Fruit fly (Drosophila melanogaster) whole organism, embryonic: ENCODE data around the gene nAChRalpha6.

Source experiments
- Aef1 ChIP-seq: fragments of 200-800 bp; sonication (Bioruptor generic); IDR thresholded peaks from 3 replicates; pipeline ENCODE4 v1.3.6; 2022; ENCODE audit warnings: missing biosample characterization, missing genetic modification characterization
- Awh ChIP-seq: fragments of 200-800 bp; sonication (Bioruptor generic); IDR thresholded peaks from 2 replicates; pipeline ENCODE4, ENCODE4 v1.3.6; 2022; ENCODE audit warnings: missing biosample characterization, missing genetic modification characterization
- B-H2 ChIP-seq: fragments of 200-800 bp; sonication (Bioruptor generic); optimal IDR thresholded peaks from 2 replicates; lab custom pipeline; 2018; ENCODE audit warnings: missing biosample characterization, mild to moderate bottlenecking, missing genetic modification characterization
- BEAF-32 ChIP-seq: fragments of 200-800 bp; sonication (Bioruptor generic); optimal IDR thresholded peaks from 3 replicates; lab custom pipeline; 2017; ENCODE audit warnings: missing biosample characterization, missing genetic modification characterization, mild to moderate bottlenecking, moderate library complexity, missing genetic modification reagents
- C15 ChIP-seq: fragments of 200-800 bp; sonication (Bioruptor generic); IDR thresholded peaks from 3 replicates; pipeline ENCODE4 v1.3.6; 2022; ENCODE audit warnings: missing biosample characterization, missing genetic modification characterization
- CG10366 ChIP-seq: fragments of 200-800 bp; sonication (Bioruptor generic); IDR thresholded peaks from 2 replicates; pipeline ENCODE4 v1.3.6; 2022; ENCODE audit warnings: missing biosample characterization, missing genetic modification characterization
- CG10654 ChIP-seq: fragments of 200-800 bp; sonication (Bioruptor generic); optimal IDR thresholded peaks from 2 replicates; lab custom pipeline; 2016; ENCODE audit warnings: missing biosample characterization, missing genetic modification characterization
- CG11456 ChIP-seq: fragments of 200-800 bp; sonication (Bioruptor generic); IDR thresholded peaks from 3 replicates; pipeline ENCODE4 v1.3.6; 2022; ENCODE audit warnings: missing biosample characterization, missing genetic modification characterization
- CG12219 ChIP-seq: fragments of 200-800 bp; sonication (Bioruptor generic); optimal IDR thresholded peaks from 3 replicates; lab custom pipeline; 2018; ENCODE audit warnings: missing biosample characterization, mild to moderate bottlenecking, missing genetic modification characterization
- CG13424 ChIP-seq: fragments of 200-800 bp; sonication (Bioruptor generic); optimal IDR thresholded peaks from 2 replicates; lab custom pipeline; 2019; ENCODE audit warnings: missing biosample characterization, mild to moderate bottlenecking, missing genetic modification characterization, moderate library complexity
- CG14050 ChIP-seq: fragments of 200-800 bp; sonication (Bioruptor generic); IDR thresholded peaks from 3 replicates; pipeline ENCODE4 v1.3.6; 2022; ENCODE audit warnings: missing biosample characterization, missing genetic modification characterization
- CG16779 ChIP-seq: fragments of 200-800 bp; sonication (Bioruptor generic); IDR thresholded peaks from 2 replicates; pipeline ENCODE4 v1.3.6; 2022; ENCODE audit warnings: missing biosample characterization, missing genetic modification characterization
- CG17802 ChIP-seq: fragments of 200-800 bp; sonication (Bioruptor generic); optimal IDR thresholded peaks from 2 replicates; lab custom pipeline; 2018; ENCODE audit warnings: missing biosample characterization, mild to moderate bottlenecking, missing genetic modification characterization, moderate library complexity
- CG1792 ChIP-seq: fragments of 200-800 bp; sonication (Bioruptor generic); optimal IDR thresholded peaks from 2 replicates; lab custom pipeline; 2016; ENCODE audit warnings: missing biosample characterization, missing genetic modification characterization
- CG30431 ChIP-seq: fragments of 200-800 bp; sonication (Bioruptor generic); optimal IDR thresholded peaks from 2 replicates; lab custom pipeline; 2017; ENCODE audit warnings: missing biosample characterization, missing genetic modification characterization
- CG4282 ChIP-seq: fragments of 200-800 bp; sonication (Bioruptor generic); optimal IDR thresholded peaks from 2 replicates; lab custom pipeline; 2016; ENCODE audit warnings: missing biosample characterization, missing genetic modification characterization
- CG43689 ChIP-seq: fragments of 200-800 bp; sonication (Bioruptor generic); IDR thresholded peaks from 2 replicates; pipeline ENCODE4 v1.3.6; 2022; ENCODE audit warnings: missing biosample characterization, missing genetic modification characterization
- CG4424 ChIP-seq: fragments of 200-800 bp; sonication (Bioruptor generic); optimal IDR thresholded peaks from 3 replicates; lab custom pipeline; 2016; ENCODE audit warnings: missing biosample characterization, missing genetic modification characterization
- CG6272 ChIP-seq: fragments of 200-800 bp; sonication (Bioruptor generic); IDR thresholded peaks from 2 replicates; pipeline ENCODE4 v1.3.6; 2022; ENCODE audit warnings: missing biosample characterization, missing genetic modification characterization
- CG6654 ChIP-seq: fragments of 200-800 bp; sonication (Bioruptor generic); optimal IDR thresholded peaks from 2 replicates; lab custom pipeline; 2017; ENCODE audit warnings: missing biosample characterization, mild to moderate bottlenecking, missing genetic modification characterization
- CG7372 ChIP-seq: fragments of 200-800 bp; sonication (Bioruptor generic); IDR thresholded peaks from 2 replicates; pipeline ENCODE4 v1.3.6; 2022; ENCODE audit warnings: missing biosample characterization, missing genetic modification characterization
- CG7556 ChIP-seq: fragments of 200-800 bp; sonication (Bioruptor generic); optimal IDR thresholded peaks from 2 replicates; lab custom pipeline; 2017; ENCODE audit warnings: missing biosample characterization, mild to moderate bottlenecking, missing genetic modification characterization
- CG8089 ChIP-seq: fragments of 200-800 bp; sonication (Bioruptor generic); optimal IDR thresholded peaks from 3 replicates; lab custom pipeline; 2016; ENCODE audit warnings: missing biosample characterization, missing genetic modification characterization
- CTCF ChIP-seq: fragments of 200-800 bp; sonication (Bioruptor generic); optimal IDR thresholded peaks from 2 replicates; lab custom pipeline; 2017; ENCODE audit warnings: missing biosample characterization, mild to moderate bottlenecking, missing genetic modification characterization, moderate library complexity
- Dbx ChIP-seq: fragments of 200-800 bp; sonication (Bioruptor generic); IDR thresholded peaks from 3 replicates; pipeline ENCODE4 v1.3.6; 2022; ENCODE audit warnings: missing biosample characterization, missing genetic modification characterization
- E2f1 ChIP-seq: fragments of 200-800 bp; sonication (Bioruptor generic); IDR thresholded peaks from 2 replicates; pipeline ENCODE4 v1.3.6; 2022; ENCODE audit warnings: missing biosample characterization, missing genetic modification characterization
- Fer2 ChIP-seq: fragments of 200-800 bp; sonication (Bioruptor generic); optimal IDR thresholded peaks from 2 replicates; lab custom pipeline; 2018; ENCODE audit warnings: missing biosample characterization, mild to moderate bottlenecking, missing genetic modification characterization, moderate library complexity
- HLH54F ChIP-seq: fragments of 200-800 bp; sonication (Bioruptor generic); optimal IDR thresholded peaks from 3 replicates; lab custom pipeline; 2016; ENCODE audit warnings: missing biosample characterization, missing genetic modification characterization
- Jarid2 ChIP-seq: fragments of 200-800 bp; sonication (Bioruptor generic); optimal IDR thresholded peaks from 3 replicates; lab custom pipeline; 2017; ENCODE audit warnings: mild to moderate bottlenecking, missing biosample characterization, missing genetic modification reagents, missing genetic modification characterization
- Lpt ChIP-seq: fragments of >200 bp; optimal IDR thresholded peaks from 2 replicates; lab custom pipeline; 2018; ENCODE audit warnings: missing biosample characterization, missing genetic modification characterization
- Max ChIP-seq: fragments of 200-800 bp; sonication (Bioruptor generic); optimal IDR thresholded peaks from 2 replicates; lab custom pipeline; 2016; ENCODE audit warnings: missing biosample characterization, mild to moderate bottlenecking, missing genetic modification characterization
- Nf-YC ChIP-seq: fragments of 200-800 bp; optimal IDR thresholded peaks from 3 replicates; lab custom pipeline; 2019; ENCODE audit warnings: missing biosample characterization, mild to moderate bottlenecking, missing genetic modification characterization, moderate library complexity
- Side ChIP-seq: fragments of 200-800 bp; sonication (Bioruptor generic); optimal IDR thresholded peaks from 2 replicates; lab custom pipeline; 2016; ENCODE audit warnings: missing biosample characterization, missing genetic modification characterization
- az2 ChIP-seq: fragments of 200-800 bp; sonication (Bioruptor generic); optimal IDR thresholded peaks from 3 replicates; lab custom pipeline; 2016; ENCODE audit warnings: missing biosample characterization, missing genetic modification characterization
- cad ChIP-seq: fragments of >200 bp; optimal IDR thresholded peaks from 2 replicates; lab custom pipeline; 2017; ENCODE audit warnings: missing biosample characterization, missing genetic modification characterization
- eyg ChIP-seq: fragments of 200-800 bp; sonication (Bioruptor generic); optimal IDR thresholded peaks from 3 replicates; lab custom pipeline; 2016; ENCODE audit warnings: missing biosample characterization, missing genetic modification characterization
- fd96Cb ChIP-seq: fragments of 200-800 bp; sonication (Bioruptor generic); optimal IDR thresholded peaks from 2 replicates; lab custom pipeline; 2018; ENCODE audit warnings: missing biosample characterization, mild to moderate bottlenecking, missing genetic modification characterization, moderate library complexity
- hbn ChIP-seq: fragments of 200-800 bp; sonication (Bioruptor generic); IDR thresholded peaks from 2 replicates; pipeline ENCODE4 v1.3.6; 2022; ENCODE audit warnings: missing biosample characterization, missing genetic modification characterization; ENCODE audit not compliant: partially characterized antibody
- inv ChIP-seq: fragments of 200-800 bp; sonication (Bioruptor generic); IDR thresholded peaks from 2 replicates; pipeline ENCODE4 v1.3.6; 2022; ENCODE audit warnings: missing biosample characterization, missing genetic modification characterization; ENCODE audit not compliant: partially characterized antibody
- jumu ChIP-seq: fragments of 200-800 bp; sonication (Bioruptor generic); optimal IDR thresholded peaks from 3 replicates; lab custom pipeline; 2016; ENCODE audit warnings: missing biosample characterization, missing genetic modification characterization
- mld ChIP-seq: fragments of 200-800 bp; sonication (Bioruptor generic); IDR thresholded peaks from 3 replicates; pipeline ENCODE4 v1.3.6; 2022; ENCODE audit warnings: missing biosample characterization, missing genetic modification characterization; ENCODE audit not compliant: partially characterized antibody
- nom ChIP-seq: fragments of 200-800 bp; sonication (Bioruptor generic); optimal IDR thresholded peaks from 2 replicates; lab custom pipeline; 2017; ENCODE audit warnings: missing biosample characterization, missing genetic modification characterization, mild to moderate bottlenecking, moderate library complexity, missing genetic modification reagents
- peb ChIP-seq: fragments of 200-800 bp; sonication (Bioruptor generic); IDR thresholded peaks from 2 replicates; pipeline ENCODE4 v1.3.6; 2022; ENCODE audit warnings: missing biosample characterization, missing genetic modification characterization
- psq ChIP-seq: fragments of 200-800 bp; sonication (Bioruptor generic); optimal IDR thresholded peaks from 2 replicates; lab custom pipeline; 2017; ENCODE audit warnings: missing biosample characterization, missing genetic modification characterization
- pzg ChIP-seq: fragments of 200-800 bp; sonication (Bioruptor generic); optimal IDR thresholded peaks from 3 replicates; lab custom pipeline; 2018; ENCODE audit warnings: missing biosample characterization, mild to moderate bottlenecking, missing genetic modification characterization, moderate library complexity
- salm ChIP-seq: fragments of 200-800 bp; sonication (Bioruptor generic); optimal IDR thresholded peaks from 2 replicates; lab custom pipeline; 2018; ENCODE audit warnings: missing biosample characterization, mild to moderate bottlenecking, missing genetic modification characterization
- slp2 ChIP-seq: fragments of 200-800 bp; sonication (Bioruptor generic); optimal IDR thresholded peaks from 2 replicates; lab custom pipeline; 2016; ENCODE audit warnings: missing biosample characterization, missing genetic modification characterization
- stc ChIP-seq: fragments of 200-800 bp; sonication (Bioruptor generic); IDR thresholded peaks from 2 replicates; pipeline ENCODE4 v1.3.6; 2022; ENCODE audit warnings: missing biosample characterization, missing genetic modification characterization
- usp ChIP-seq: fragments of >200 bp; optimal IDR thresholded peaks from 2 replicates; lab custom pipeline; 2017; ENCODE audit warnings: missing biosample characterization, missing genetic modification characterization
- wek ChIP-seq: fragments of 200-800 bp; sonication (Bioruptor generic); optimal IDR thresholded peaks from 3 replicates; lab custom pipeline; 2018; ENCODE audit warnings: missing biosample characterization, mild to moderate bottlenecking, missing genetic modification characterization, moderate library complexity

Gene nAChRalpha6

dm6 chr2L:9757990-9758814, 127.8 kb downstream of the nAChRalpha6 start, which contains the start of gene zf30C (continued):
- TF ChIP-seq BEAF-32 (GFP tag; lab: Kevin White, UChicago) (peak; percentile 55), mld (GFP tag; lab: Robert Waterston, UW) (no peak), eyg (peak; percentile 90), usp (GFP tag; lab: Kevin White, UChicago) (no peak), pzg (GFP tag; lab: Kevin White, UChicago) (peak; percentile 71), Aef1 (GFP tag; lab: Robert Waterston, UW) (peak; percentile 87), wek (GFP tag; lab: Kevin White, UChicago) (no peak), salm (tag; lab: Kevin White, UChicago) (peak; percentile 29), az2 (GFP tag; lab: Kevin White, UChicago) (peak; percentile 90), Awh (GFP tag; lab: Robert Waterston, UW) (no peak; the same call in 1 of the 2 replicates), fd96Cb (tag; lab: Kevin White, UChicago) (peak; percentile 53), CG30431 (peak; percentile 78), Lpt (GFP tag; lab: Kevin White, UChicago) (no peak), psq (GFP tag; lab: Kevin White, UChicago) (peak; percentile 43), Fer2 (tag; lab: Kevin White, UChicago) (peak; percentile 59), Nf-YC (tag; lab: Kevin White, UChicago) (peak; percentile 69), nom (GFP tag; lab: Kevin White, UChicago) (peak; percentile 8), CG1792 (GFP tag; lab: Kevin White, UChicago) (peak; percentile 85), E2f1 (GFP tag; lab: Robert Waterston, UW) (peak; percentile 82), Side (GFP tag; lab: Kevin White, UChicago) (peak; percentile 91), CG14050 (peak; percentile 57; the same call in 2 of the 3 replicates), stc (GFP tag; lab: Robert Waterston, UW) (peak; percentile 76), CG13424 (tag; lab: Kevin White, UChicago) (peak; percentile 84), CG7372 (no peak), jumu (GFP tag; lab: Kevin White, UChicago) (peak; percentile 91), peb (GFP tag; lab: Robert Waterston, UW) (peak; percentile 52; the same call in 1 of the 2 replicates), cad (no peak), CG8089 (GFP tag; lab: Kevin White, UChicago) (peak; percentile 78), HLH54F (GFP tag; lab: Kevin White, UChicago) (peak; percentile 93), CG6272 (GFP tag; lab: Robert Waterston, UW) (peak; percentile 87), C15 (GFP tag; lab: Robert Waterston, UW) (peak; percentile 67; the same call in 1 of the 3 replicates), CG4424 (peak; percentile 82), Dbx (peak; percentile 89), CG10654 (GFP tag; lab: Kevin White, UChicago) (peak; percentile 72), CTCF (GFP tag; lab: Kevin White, UChicago) (peak; percentile 7), CG16779 (GFP tag; lab: Robert Waterston, UW) (peak; percentile 54), Jarid2 (GFP tag; lab: Kevin White, UChicago) (no peak), slp2 (peak; percentile 87), CG12219 (peak; percentile 48), CG4282 (GFP tag; lab: Kevin White, UChicago) (peak; percentile 83), CG17802 (tag; lab: Kevin White, UChicago) (peak; percentile 70), inv (GFP tag; lab: Robert Waterston, UW) (peak; percentile 58; the same call in 1 of the 2 replicates), CG43689 (GFP tag; lab: Robert Waterston, UW) (peak; percentile 43; the same call in 1 of the 2 replicates), CG11456 (GFP tag; lab: Robert Waterston, UW) (peak; percentile 93), Max (peak; percentile 80), hbn (GFP tag; lab: Robert Waterston, UW) (0 out of 2 replicates have a peak, but pooled peaks have one; percentile 20), CG6654 (GFP tag; lab: Kevin White, UChicago) (peak; percentile 39), B-H2 (GFP tag; lab: Kevin White, UChicago) (peak; percentile 79), CG10366 (GFP tag; lab: Robert Waterston, UW) (peak; percentile 82), CG7556 (GFP tag; lab: Kevin White, UChicago) (peak; percentile 71)
